Fruit fly (Drosophila melanogaster) whole organism, embryonic: ENCODE data around the gene BRWD3.

ENCODE experiments used
- B-H2 ChIP-seq: fragments of 200-800 bp; sonication (Bioruptor generic); optimal IDR thresholded peaks from 2 replicates; lab custom pipeline; 2018; ENCODE audit warnings: missing biosample characterization, mild to moderate bottlenecking, missing genetic modification characterization
- Bgb ChIP-seq: fragments of 200-800 bp; sonication (Bioruptor generic); IDR thresholded peaks from 2 replicates; pipeline ENCODE4 v1.3.6; 2022; ENCODE audit warnings: missing biosample characterization, missing genetic modification characterization; ENCODE audit not compliant: partially characterized antibody
- Bteb2 ChIP-seq: fragments of 200-800 bp; sonication (Bioruptor generic); optimal IDR thresholded peaks from 2 replicates; lab custom pipeline; 2016; ENCODE audit warnings: missing biosample characterization, missing genetic modification characterization
- CG11247 ChIP-seq: fragments of 200-800 bp; sonication (Bioruptor generic); IDR thresholded peaks from 2 replicates; pipeline ENCODE4 v1.3.6; 2022; ENCODE audit warnings: missing biosample characterization, missing genetic modification characterization
- CG12769 ChIP-seq: fragments of 200-800 bp; sonication (Bioruptor generic); optimal IDR thresholded peaks from 2 replicates; lab custom pipeline; 2019; ENCODE audit warnings: missing biosample characterization, mild to moderate bottlenecking, missing genetic modification characterization, moderate library complexity
- CG13775 ChIP-seq: fragments of 200-800 bp; sonication (Bioruptor generic); optimal IDR thresholded peaks from 3 replicates; lab custom pipeline; 2017; ENCODE audit warnings: missing biosample characterization, mild to moderate bottlenecking, missing genetic modification characterization
- CG14050 ChIP-seq: fragments of 200-800 bp; sonication (Bioruptor generic); IDR thresholded peaks from 3 replicates; pipeline ENCODE4 v1.3.6; 2022; ENCODE audit warnings: missing biosample characterization, missing genetic modification characterization
- CG15601 ChIP-seq: fragments of 200-800 bp; sonication (Bioruptor generic); optimal IDR thresholded peaks from 3 replicates; lab custom pipeline; 2019; ENCODE audit warnings: missing biosample characterization, mild to moderate bottlenecking, missing genetic modification characterization, moderate library complexity
- CG16813 ChIP-seq: fragments of 200-800 bp; sonication (Bioruptor generic); IDR thresholded peaks from 3 replicates; pipeline ENCODE4 v1.3.6; 2022; ENCODE audit warnings: missing biosample characterization, missing genetic modification characterization; ENCODE audit not compliant: partially characterized antibody
- CG17359 ChIP-seq: fragments of 200-800 bp; sonication (Bioruptor generic); optimal IDR thresholded peaks from 3 replicates; lab custom pipeline; 2018; ENCODE audit warnings: missing biosample characterization, mild to moderate bottlenecking, missing genetic modification characterization, moderate library complexity
- CG17802 ChIP-seq: fragments of 200-800 bp; sonication (Bioruptor generic); optimal IDR thresholded peaks from 2 replicates; lab custom pipeline; 2018; ENCODE audit warnings: missing biosample characterization, mild to moderate bottlenecking, missing genetic modification characterization, moderate library complexity
- CG2678 ChIP-seq: fragments of 200-800 bp; sonication (Bioruptor generic); optimal IDR thresholded peaks from 3 replicates; lab custom pipeline; 2019; ENCODE audit warnings: missing biosample characterization, mild to moderate bottlenecking, missing genetic modification characterization, moderate library complexity
- CG2875 ChIP-seq: fragments of 200-800 bp; sonication (Bioruptor generic); optimal IDR thresholded peaks from 2 replicates; lab custom pipeline; 2017; ENCODE audit warnings: missing biosample characterization, mild to moderate bottlenecking, missing genetic modification characterization, missing genetic modification reagents
- CG30431 ChIP-seq: fragments of 200-800 bp; sonication (Bioruptor generic); optimal IDR thresholded peaks from 2 replicates; lab custom pipeline; 2017; ENCODE audit warnings: missing biosample characterization, missing genetic modification characterization
- CG4404 ChIP-seq: fragments of 200-800 bp; sonication (Bioruptor generic); IDR thresholded peaks from 2 replicates; pipeline ENCODE4 v1.3.6; 2022; ENCODE audit warnings: missing biosample characterization, missing genetic modification characterization
- CG7271 ChIP-seq: fragments of 200-800 bp; sonication (Bioruptor generic); optimal IDR thresholded peaks from 2 replicates; lab custom pipeline; 2018; ENCODE audit warnings: missing biosample characterization, mild to moderate bottlenecking, missing genetic modification characterization, moderate library complexity
- CG7372 ChIP-seq: fragments of 200-800 bp; sonication (Bioruptor generic); IDR thresholded peaks from 2 replicates; pipeline ENCODE4 v1.3.6; 2022; ENCODE audit warnings: missing biosample characterization, missing genetic modification characterization
- CG8290 ChIP-seq, 3 experiments: fragments of 200-800 bp; sonication (Bioruptor generic); optimal IDR thresholded peaks; 2 replicates each; lab custom pipeline; 2016 to 2019; ENCODE audit warnings: missing biosample characterization in 3 of 3, missing genetic modification characterization in 3 of 3, mild to moderate bottlenecking in 2 of 3, moderate library complexity in 1 of 3
- CG9727 ChIP-seq: fragments of 200-800 bp; sonication (Bioruptor generic); optimal IDR thresholded peaks from 3 replicates; lab custom pipeline; 2017; ENCODE audit warnings: missing biosample characterization, mild to moderate bottlenecking, missing genetic modification characterization
- Dref ChIP-seq: fragments of 200-800 bp; sonication (Bioruptor generic); IDR thresholded peaks from 2 replicates; pipeline ENCODE4 v1.3.6; 2022; ENCODE audit warnings: missing biosample characterization, missing genetic modification characterization
- Ets65A ChIP-seq: fragments of 200-800 bp; sonication (Bioruptor generic); peaks from one replicate; lab custom pipeline; 2016; ENCODE audit warnings: missing biosample characterization, missing genetic modification characterization
- Lpt ChIP-seq: fragments of >200 bp; optimal IDR thresholded peaks from 2 replicates; lab custom pipeline; 2018; ENCODE audit warnings: missing biosample characterization, missing genetic modification characterization
- MESR4 ChIP-seq: fragments of 200-800 bp; sonication (Bioruptor generic); optimal IDR thresholded peaks from 2 replicates; lab custom pipeline; 2018; ENCODE audit warnings: missing biosample characterization, mild to moderate bottlenecking, missing genetic modification characterization, moderate library complexity
- Nf-YC ChIP-seq: fragments of 200-800 bp; optimal IDR thresholded peaks from 3 replicates; lab custom pipeline; 2019; ENCODE audit warnings: missing biosample characterization, mild to moderate bottlenecking, missing genetic modification characterization, moderate library complexity
- Opbp ChIP-seq: fragments of 200-800 bp; sonication (Bioruptor generic); IDR thresholded peaks from 3 replicates; pipeline ENCODE4 v1.3.6; 2022; ENCODE audit warnings: missing biosample characterization, missing genetic modification characterization; ENCODE audit not compliant: partially characterized antibody
- Sox102F ChIP-seq: fragments of 200-800 bp; sonication (Bioruptor generic); optimal IDR thresholded peaks from 2 replicates; lab custom pipeline; 2018; ENCODE audit warnings: missing biosample characterization, mild to moderate bottlenecking, missing genetic modification characterization, moderate library complexity
- Xbp1 ChIP-seq: fragments of 200-800 bp; sonication (Bioruptor generic); optimal IDR thresholded peaks from 3 replicates; lab custom pipeline; 2016; ENCODE audit warnings: missing biosample characterization, mild to moderate bottlenecking, missing genetic modification characterization
- ara ChIP-seq: fragments of 200-800 bp; sonication (Bioruptor generic); IDR thresholded peaks from 2 replicates; pipeline ENCODE4 v1.3.6; 2022; ENCODE audit warnings: missing biosample characterization, missing genetic modification characterization
- ato ChIP-seq: fragments of 200-800 bp; sonication (Bioruptor generic); IDR thresholded peaks from 2 replicates; pipeline ENCODE4 v1.3.6; 2022; ENCODE audit warnings: missing biosample characterization, missing genetic modification characterization; ENCODE audit not compliant: partially characterized antibody
- chinmo ChIP-seq: fragments of 200-800 bp; sonication (Bioruptor generic); IDR thresholded peaks from 4 replicates; pipeline ENCODE4 v1.3.6; 2022; ENCODE audit warnings: missing biosample characterization, missing genetic modification characterization; ENCODE audit not compliant: partially characterized antibody
- cwo ChIP-seq: fragments of 200-800 bp; sonication (Bioruptor generic); optimal IDR thresholded peaks from 3 replicates; lab custom pipeline; 2017; ENCODE audit warnings: missing biosample characterization, missing genetic modification characterization, mild to moderate bottlenecking, moderate library complexity, missing genetic modification reagents
- eve ChIP-seq, 2 experiments: fragments of >200 bp; optimal IDR thresholded peaks; 2 replicates each; lab custom pipeline; 2017; ENCODE audit warnings: missing biosample characterization in 2 of 2, missing genetic modification characterization in 2 of 2
- fu2 ChIP-seq: fragments of 200-800 bp; sonication (Bioruptor generic); optimal IDR thresholded peaks from 2 replicates; lab custom pipeline; 2016; ENCODE audit warnings: missing biosample characterization, missing genetic modification characterization
- gcm2 ChIP-seq: fragments of 200-800 bp; sonication (Bioruptor generic); optimal IDR thresholded peaks from 2 replicates; lab custom pipeline; 2016; ENCODE audit warnings: missing biosample characterization, missing genetic modification characterization
- jigr1 ChIP-seq: fragments of 200-800 bp; sonication (Bioruptor generic); IDR thresholded peaks from 3 replicates; pipeline ENCODE4 v1.3.6; 2022; ENCODE audit warnings: missing biosample characterization, missing genetic modification characterization
- pnt ChIP-seq: fragments of 200-800 bp; sonication (Bioruptor generic); optimal IDR thresholded peaks from 3 replicates; lab custom pipeline; 2016; ENCODE audit warnings: missing biosample characterization, missing genetic modification characterization
- scrt ChIP-seq: fragments of 200-800 bp; sonication (Bioruptor generic); optimal IDR thresholded peaks from 2 replicates; lab custom pipeline; 2018; ENCODE audit warnings: missing biosample characterization, mild to moderate bottlenecking, missing genetic modification characterization, moderate library complexity
- sd ChIP-seq: fragments of 200-800 bp; sonication (Bioruptor generic); optimal IDR thresholded peaks from 3 replicates; lab custom pipeline; 2018; ENCODE audit warnings: missing biosample characterization, mild to moderate bottlenecking, missing genetic modification characterization, moderate library complexity
- sisA ChIP-seq: fragments of 200-800 bp; sonication (Bioruptor generic); IDR thresholded peaks from 2 replicates; pipeline ENCODE4 v1.3.6; 2022; ENCODE audit warnings: missing biosample characterization, missing genetic modification characterization
- toy ChIP-seq: fragments of 200-800 bp; sonication (Bioruptor generic); IDR thresholded peaks from 2 replicates; pipeline ENCODE4 v1.3.6; 2022; ENCODE audit warnings: missing biosample characterization, missing genetic modification characterization
- unpg ChIP-seq: fragments of 200-800 bp; sonication (Bioruptor generic); optimal IDR thresholded peaks from 3 replicates; lab custom pipeline; 2018; ENCODE audit warnings: missing biosample characterization, mild to moderate bottlenecking, missing genetic modification characterization, moderate library complexity
- z ChIP-seq: fragments of 200-800 bp; sonication (Bioruptor generic); IDR thresholded peaks from 3 replicates; pipeline ENCODE4 v1.3.6; 2022; ENCODE audit warnings: missing biosample characterization, missing genetic modification characterization

Gene BRWD3

DNA sequence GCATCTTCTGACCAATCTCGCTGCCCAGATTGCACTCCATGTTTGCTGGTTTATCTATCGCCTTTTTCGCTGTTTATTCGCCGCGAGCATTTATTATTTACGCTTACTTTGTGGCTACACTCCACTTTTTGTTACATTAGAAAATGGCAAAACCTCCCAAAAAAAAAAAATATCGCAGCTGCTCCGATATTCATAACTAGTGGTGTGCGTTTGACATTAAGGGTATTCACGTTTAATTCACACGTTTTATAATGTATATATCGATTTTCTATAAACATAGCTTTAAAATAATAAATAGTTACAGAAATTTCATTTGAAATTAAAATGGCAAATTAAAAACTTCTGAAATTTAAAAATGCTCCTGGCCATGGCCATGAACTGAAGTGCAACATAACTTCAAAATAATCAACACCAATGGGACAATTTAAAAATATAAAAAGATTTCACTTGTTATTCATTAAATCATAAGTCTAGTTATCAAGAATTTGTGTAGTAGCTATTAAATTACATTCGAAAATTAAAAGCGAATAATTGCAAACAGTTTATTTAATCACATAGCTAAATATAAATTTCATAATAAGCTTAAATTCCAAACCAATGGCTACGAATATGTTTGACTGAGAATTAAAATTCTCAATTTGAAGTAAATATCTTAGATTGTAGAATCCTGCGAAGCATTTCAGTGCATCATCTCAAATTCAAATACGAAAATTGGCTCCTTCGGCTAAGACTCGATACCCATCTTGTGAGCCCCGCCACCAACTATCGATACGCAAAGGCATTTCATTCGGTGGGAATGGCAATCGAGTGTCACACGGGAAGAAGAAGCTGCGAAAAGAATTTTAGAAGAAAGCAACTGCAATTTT is at the start of gene BRWD3, which contains the start of gene Nab2 (continued):
- TF ChIP-seq Bgb (GFP tag; lab: Robert Waterston, UW) (peak; percentile 81), CG2875 (no peak), pnt (no peak), Lpt (GFP tag; lab: Kevin White, UChicago) (no peak), CG7372 (GFP tag; lab: Robert Waterston, UW) (no peak), Xbp1 (GFP tag; lab: Kevin White, UChicago) (peak; percentile 58), sisA (GFP tag; lab: Robert Waterston, UW) (peak; percentile 11; the same call in 1 of the 2 replicates), CG16813 (peak; percentile 71), CG4404 (GFP tag; lab: Robert Waterston, UW) (no peak), gcm2 (GFP tag; lab: Kevin White, UChicago) (no peak), CG14050 (GFP tag; lab: Robert Waterston, UW) (no peak), MESR4 (GFP tag; lab: Kevin White, UChicago) (peak; percentile 79), chinmo (GFP tag; lab: Robert Waterston, UW) (peak; percentile 45; the same call in 1 of the 4 replicates), Nf-YC (tag; lab: Kevin White, UChicago) (no peak), CG30431 (GFP tag; lab: Kevin White, UChicago) (no peak), fu2 (no peak), Ets65A (GFP tag; lab: Kevin White, UChicago) (peak; percentile 84), CG13775 (GFP tag; lab: Kevin White, UChicago) (peak; percentile 68), eve (GFP tag; optimal IDR thresholded peaks at IDR 0.05; lab: Kevin White, UChicago) (no peak), Bteb2 (peak; percentile 10), ato (peak; percentile 25), B-H2 (GFP tag; lab: Kevin White, UChicago) (no peak), toy (no peak), Opbp (GFP tag; lab: Robert Waterston, UW) (peak; percentile 85), sd (no peak), CG11247 (peak; percentile 34; the same call in 1 of the 2 replicates), z (GFP tag; lab: Robert Waterston, UW) (no peak), cwo (GFP tag; lab: Kevin White, UChicago) (no peak), CG8290 (GFP tag; optimal IDR thresholded peaks at IDR 0.05; lab: Kevin White, UChicago) (no peak), CG8290 (tag; optimal IDR thresholded peaks at IDR 0.05; lab: Kevin White, UChicago) (no peak), CG17359 (tag; lab: Kevin White, UChicago) (no peak), CG9727 (GFP tag; lab: Kevin White, UChicago) (peak; percentile 64), CG2678 (tag; lab: Kevin White, UChicago) (no peak), CG12769 (no peak), ara (0 out of 2 replicates have a peak, but pooled peaks have one; percentile 50), CG15601 (tag; lab: Kevin White, UChicago) (no peak), CG17802 (tag; lab: Kevin White, UChicago) (no peak), Sox102F (GFP tag; lab: Kevin White, UChicago) (no peak), Dref (peak; percentile 82), scrt (GFP tag; lab: Kevin White, UChicago) (no peak), unpg (GFP tag; lab: Kevin White, UChicago) (no peak), CG7271 (tag; lab: Kevin White, UChicago) (no peak), jigr1 (GFP tag; lab: Robert Waterston, UW) (no peak)
